Worm (Caenorhabditis elegans) whole organism, late embryonic: ENCODE measurements around the gene ZK1086.3.

Experiments
- ahr-1 ChIP-seq: sonication (generic microtip); optimal IDR thresholded peaks from 2 replicates; lab custom pipeline; 2016; ENCODE audit warnings: missing genetic modification characterization, missing compliant biosample characterization
- ama-1 ChIP-seq: fragments of 150-350 bp; optimal IDR thresholded peaks from 2 replicates; lab custom pipeline; 2014
- ceh-48 ChIP-seq: sonication (generic microtip); optimal IDR thresholded peaks from 2 replicates; lab custom pipeline; 2016; ENCODE audit warnings: missing genetic modification characterization, inconsistent platforms, missing compliant biosample characterization
- nhr-11 ChIP-seq: fragments of 150-350 bp; optimal IDR thresholded peaks from 2 replicates; lab custom pipeline; 2014; ENCODE audit warnings: missing biosample characterization, missing genetic modification characterization
- rnt-1 ChIP-seq: sonication (generic microtip); optimal IDR thresholded peaks from 2 replicates; lab custom pipeline; 2016; ENCODE audit warnings: missing genetic modification characterization, missing compliant biosample characterization
- sox-4 ChIP-seq: sonication (generic microtip); optimal IDR thresholded peaks from 2 replicates; lab custom pipeline; 2017; ENCODE audit warnings: mild to moderate bottlenecking, missing genetic modification characterization, inconsistent platforms, missing compliant biosample characterization

DNA sequence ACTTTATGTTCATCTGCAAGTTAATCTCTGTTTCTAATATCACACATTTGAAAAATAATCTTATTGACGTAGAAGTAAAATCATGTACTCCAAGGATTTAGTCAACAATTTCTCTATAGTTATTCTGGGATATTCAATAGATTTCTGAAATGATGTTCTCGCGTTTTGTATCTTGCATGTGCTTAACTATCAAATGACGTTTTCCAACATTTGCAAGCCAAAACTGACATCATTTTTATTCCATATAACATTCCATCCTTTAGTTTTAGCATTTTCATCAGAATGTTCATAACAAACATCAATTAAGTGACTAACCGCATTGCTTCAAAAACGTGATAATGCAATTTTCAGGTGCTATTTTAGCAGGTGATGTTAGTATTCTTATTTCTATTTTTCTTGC is 47.4 kb downstream of the ZK1086.3 start:
- TF ChIP-seq sox-4 (no peak), nhr-11 (tag; lab: Kevin White, UChicago) (no peak), rnt-1 (no peak), ama-1 (lab: Kevin White, UChicago) (no peak), ceh-48 (tag; lab: Kevin White, UChicago) (no peak), ahr-1 (tag; lab: Kevin White, UChicago) (no peak)
